Worm (Caenorhabditis elegans) whole organism, young adult: Measurements from ENCODE around the gene npp-5.

ENCODE experiments used
- F52B5.7 ChIP-seq: sonication (generic microtip); optimal IDR thresholded peaks from 2 replicates; lab custom pipeline; 2016; ENCODE audit warnings: mild to moderate bottlenecking, missing genetic modification characterization, missing compliant biosample characterization
- K11D2.4 ChIP-seq: fragments of 200-800 bp; sonication (Bioruptor generic); IDR thresholded peaks from 2 replicates; pipeline ENCODE4 v1.3.6; 2022; ENCODE audit warnings: missing genetic modification reagents, missing genetic modification characterization, missing compliant biosample characterization
- Y95B8A.8 ChIP-seq: fragments of 200-800 bp; sonication (Bioruptor generic); IDR thresholded peaks from 2 replicates; pipeline ENCODE4 v1.3.6; 2022; ENCODE audit warnings: missing genetic modification reagents, missing genetic modification characterization, missing compliant biosample characterization
- ama-1 ChIP-seq, 3 experiments: fragments of 150-350 bp in 1 of 3; sonication (generic microtip) in 2 of 3; optimal IDR thresholded peaks; 2 replicates each; lab custom pipeline; 2014 to 2018; ENCODE audit warnings: missing biosample characterization in 2 of 3, missing genetic modification characterization in 2 of 3, missing genetic modification reagents in 2 of 3
- atf-7 ChIP-seq: sonication (generic microtip); optimal IDR thresholded peaks from 2 replicates; lab custom pipeline; 2017; ENCODE audit warnings: mild to moderate bottlenecking, missing genetic modification characterization, missing compliant biosample characterization
- dpl-1 ChIP-seq: fragments of 150-350 bp; optimal IDR thresholded peaks from 2 replicates; lab custom pipeline; 2014; ENCODE audit warnings: missing biosample characterization, missing genetic modification reagents, missing genetic modification characterization
- efl-1 ChIP-seq: fragments of 150-350 bp; optimal IDR thresholded peaks from 2 replicates; lab custom pipeline; 2014; ENCODE audit warnings: missing biosample characterization, missing genetic modification reagents, missing genetic modification characterization
- lin-26 ChIP-seq: fragments of 200-800 bp; sonication (Bioruptor generic); IDR thresholded peaks from 2 replicates; pipeline ENCODE4 v1.3.6; 2022; ENCODE audit warnings: missing genetic modification reagents, missing genetic modification characterization, missing compliant biosample characterization
- madf-3 ChIP-seq: fragments of 200-800 bp; sonication (Bioruptor generic); IDR thresholded peaks from 2 replicates; pipeline ENCODE4 v1.3.6; 2022; ENCODE audit warnings: missing genetic modification reagents, missing genetic modification characterization, missing compliant biosample characterization
- madf-6 ChIP-seq: fragments of 200-800 bp; sonication (Bioruptor generic); IDR thresholded peaks from 2 replicates; pipeline ENCODE4 v1.3.6; 2022; ENCODE audit warnings: missing genetic modification reagents, missing genetic modification characterization, missing compliant biosample characterization
- nfyb-1 ChIP-seq: fragments of 200-800 bp; sonication (Bioruptor generic); IDR thresholded peaks from 2 replicates; pipeline ENCODE4 v1.3.6; 2022; ENCODE audit warnings: missing genetic modification reagents, missing genetic modification characterization, missing compliant biosample characterization
- pha-4 ChIP-seq: fragments of 150-350 bp; sonication (generic microtip); optimal IDR thresholded peaks from 2 replicates; lab custom pipeline; 2014; ENCODE audit warnings: missing biosample characterization, missing genetic modification reagents, missing genetic modification characterization
- sea-2 ChIP-seq: fragments of 200-800 bp; sonication (Bioruptor generic); IDR thresholded peaks from 2 replicates; pipeline ENCODE4 v1.3.6; 2022; ENCODE audit warnings: missing genetic modification characterization, missing compliant biosample characterization
- ztf-22 ChIP-seq: fragments of 200-800 bp; sonication (Bioruptor generic); optimal IDR thresholded peaks from 2 replicates; lab custom pipeline; 2018; ENCODE audit warnings: mild to moderate bottlenecking, missing genetic modification characterization, moderate library complexity, missing compliant biosample characterization

ce11 chrII:11600711-11601110 lies 1.1 kb upstream of the npp-5 start, which contains the start of gene F07A11.4:
- TF ChIP-seq ama-1 (optimal IDR thresholded peaks at IDR 0.05; lab: Kevin White, UChicago) (no peak), ama-1 (GFP tag; optimal IDR thresholded peaks at IDR 0.05; lab: Kevin White, UChicago) (no peak), nfyb-1 (GFP tag; lab: Robert Waterston, UW) (no peak), pha-4 (tag; lab: Kevin White, UChicago) (no peak), efl-1 (GFP tag; lab: Kevin White, UChicago) (no peak), F52B5.7 (tag; lab: Kevin White, UChicago) (no peak), lin-26 (GFP tag; lab: Robert Waterston, UW) (no peak), madf-3 (GFP tag; lab: Robert Waterston, UW) (no peak), dpl-1 (no peak), K11D2.4 (GFP tag; lab: Robert Waterston, UW) (no peak), ztf-22 (GFP tag; lab: Kevin White, UChicago) (no peak), madf-6 (GFP tag; lab: Robert Waterston, UW) (no peak), Y95B8A.8 (GFP tag; lab: Robert Waterston, UW) (no peak), sea-2 (GFP tag; lab: Robert Waterston, UW) (no peak), atf-7 (tag; lab: Kevin White, UChicago) (no peak)
